Fruit fly (Drosophila melanogaster) whole organism, embryonic: ENCODE measurements around the gene ato.
A peak's percentile ranks its signal among the peaks of the same experiment; 100 is the strongest.

ENCODE experiments used
- Atf3 ChIP-seq: fragments of 200-800 bp; sonication (Bioruptor generic); optimal IDR thresholded peaks from 3 replicates; lab custom pipeline; 2016; ENCODE audit warnings: missing biosample characterization, missing genetic modification characterization
- Bdp1 ChIP-seq: fragments of 200-800 bp; sonication (Bioruptor generic); optimal IDR thresholded peaks from 3 replicates; lab custom pipeline; 2016; ENCODE audit warnings: missing biosample characterization, missing genetic modification characterization
- Bteb2 ChIP-seq: fragments of 200-800 bp; sonication (Bioruptor generic); optimal IDR thresholded peaks from 2 replicates; lab custom pipeline; 2016; ENCODE audit warnings: missing biosample characterization, missing genetic modification characterization
- CG10543 ChIP-seq: fragments of 200-800 bp; sonication (Bioruptor generic); optimal IDR thresholded peaks from 3 replicates; lab custom pipeline; 2017; ENCODE audit warnings: missing biosample characterization, mild to moderate bottlenecking, missing genetic modification characterization, moderate library complexity
- CG10654 ChIP-seq: fragments of 200-800 bp; sonication (Bioruptor generic); optimal IDR thresholded peaks from 2 replicates; lab custom pipeline; 2016; ENCODE audit warnings: missing biosample characterization, missing genetic modification characterization
- CG10979 ChIP-seq: fragments of 200-800 bp; sonication (Bioruptor generic); optimal IDR thresholded peaks from 2 replicates; lab custom pipeline; 2018; ENCODE audit warnings: missing biosample characterization, mild to moderate bottlenecking, missing genetic modification characterization, moderate library complexity
- CG11504 ChIP-seq: fragments of 200-800 bp; sonication (Bioruptor generic); optimal IDR thresholded peaks from 3 replicates; lab custom pipeline; 2019; ENCODE audit warnings: missing biosample characterization, mild to moderate bottlenecking, missing genetic modification characterization, moderate library complexity
- CG11696 ChIP-seq: fragments of 200-800 bp; sonication (Bioruptor generic); IDR thresholded peaks from 2 replicates; pipeline ENCODE4 v1.3.6; 2022; ENCODE audit warnings: missing biosample characterization, missing genetic modification characterization
- CG12769 ChIP-seq: fragments of 200-800 bp; sonication (Bioruptor generic); optimal IDR thresholded peaks from 2 replicates; lab custom pipeline; 2019; ENCODE audit warnings: missing biosample characterization, mild to moderate bottlenecking, missing genetic modification characterization, moderate library complexity
- CG12942 ChIP-seq: fragments of 200-800 bp; sonication (Bioruptor generic); optimal IDR thresholded peaks from 3 replicates; lab custom pipeline; 2016; ENCODE audit warnings: missing biosample characterization, missing genetic modification characterization
- CG15011 ChIP-seq: fragments of 200-800 bp; sonication (Bioruptor generic); optimal IDR thresholded peaks from 3 replicates; lab custom pipeline; 2018; ENCODE audit warnings: missing biosample characterization, mild to moderate bottlenecking, missing genetic modification characterization
- CG15269 ChIP-seq: fragments of 200-800 bp; sonication (Bioruptor generic); optimal IDR thresholded peaks from 2 replicates; lab custom pipeline; 2018; ENCODE audit warnings: missing biosample characterization, mild to moderate bottlenecking, missing genetic modification characterization, moderate library complexity
- CG1603 ChIP-seq: fragments of 200-800 bp; sonication (Bioruptor generic); optimal IDR thresholded peaks from 2 replicates; lab custom pipeline; 2019; ENCODE audit warnings: missing biosample characterization, mild to moderate bottlenecking, missing genetic modification characterization, moderate library complexity
- CG18011 ChIP-seq: fragments of 200-800 bp; sonication (Bioruptor generic); optimal IDR thresholded peaks from 2 replicates; lab custom pipeline; 2017; ENCODE audit warnings: missing biosample characterization, missing genetic modification characterization, mild to moderate bottlenecking, moderate library complexity, missing genotype
- CG2199 ChIP-seq: fragments of 200-800 bp; sonication (Bioruptor generic); IDR thresholded peaks from 3 replicates; pipeline ENCODE4 v1.3.6; 2022; ENCODE audit warnings: missing biosample characterization, missing genetic modification characterization
- CG31441 ChIP-seq: fragments of 200-800 bp; sonication (Bioruptor generic); IDR thresholded peaks from 2 replicates; pipeline ENCODE4 v1.3.6; 2022; ENCODE audit warnings: missing biosample characterization, missing genetic modification characterization
- CG32772 ChIP-seq: fragments of 200-800 bp; sonication (Bioruptor generic); IDR thresholded peaks from 2 replicates; pipeline ENCODE4 v1.3.6; 2022; ENCODE audit warnings: missing biosample characterization, missing genetic modification characterization
- CG34376 ChIP-seq: fragments of 200-800 bp; sonication (Bioruptor generic); optimal IDR thresholded peaks from 2 replicates; lab custom pipeline; 2018; ENCODE audit warnings: missing biosample characterization, mild to moderate bottlenecking, missing genetic modification characterization
- CG34422 ChIP-seq: fragments of 200-800 bp; sonication (Bioruptor generic); IDR thresholded peaks from 3 replicates; pipeline ENCODE4 v1.3.6; 2022; ENCODE audit warnings: missing biosample characterization, missing genetic modification characterization
- CG43689 ChIP-seq: fragments of 200-800 bp; sonication (Bioruptor generic); IDR thresholded peaks from 2 replicates; pipeline ENCODE4 v1.3.6; 2022; ENCODE audit warnings: missing biosample characterization, missing genetic modification characterization
- CG7372 ChIP-seq: fragments of 200-800 bp; sonication (Bioruptor generic); IDR thresholded peaks from 2 replicates; pipeline ENCODE4 v1.3.6; 2022; ENCODE audit warnings: missing biosample characterization, missing genetic modification characterization
- CG8281 ChIP-seq: fragments of 200-800 bp; sonication (Bioruptor generic); optimal IDR thresholded peaks from 2 replicates; lab custom pipeline; 2018; ENCODE audit warnings: missing biosample characterization, mild to moderate bottlenecking, missing genetic modification characterization, moderate library complexity
- CG8478 ChIP-seq: fragments of >200 bp; optimal IDR thresholded peaks from 2 replicates; lab custom pipeline; 2018
- Chrac-16 ChIP-seq: fragments of 200-800 bp; sonication (Bioruptor generic); optimal IDR thresholded peaks from 3 replicates; lab custom pipeline; 2016; ENCODE audit warnings: missing biosample characterization, missing genetic modification characterization
- D19A ChIP-seq: fragments of 200-800 bp; optimal IDR thresholded peaks from 3 replicates; lab custom pipeline; 2019; ENCODE audit warnings: missing biosample characterization, mild to moderate bottlenecking, missing genetic modification characterization, moderate library complexity
- Dip2 ChIP-seq: fragments of 200-800 bp; sonication (Bioruptor generic); IDR thresholded peaks from 2 replicates; pipeline ENCODE4 v1.3.6; 2022; ENCODE audit warnings: missing biosample characterization, missing genetic modification characterization
- E2f2 ChIP-seq: fragments of 200-800 bp; sonication (Bioruptor generic); IDR thresholded peaks from 2 replicates; pipeline ENCODE4 v1.3.6; 2022; ENCODE audit warnings: missing biosample characterization, missing genetic modification characterization
- Elba2 ChIP-seq: fragments of 200-800 bp; sonication (Bioruptor generic); optimal IDR thresholded peaks from 3 replicates; lab custom pipeline; 2016; ENCODE audit warnings: missing biosample characterization, missing genetic modification characterization
- Pdp1 ChIP-seq, 2 experiments: fragments of 200-800 bp; sonication (Bioruptor generic); optimal IDR thresholded peaks; 3 replicates each; lab custom pipeline; 2016; ENCODE audit warnings: missing biosample characterization in 2 of 2, missing genetic modification characterization in 2 of 2, mild to moderate bottlenecking in 1 of 2, moderate library complexity in 1 of 2
- TFAM ChIP-seq: fragments of 200-800 bp; sonication (Bioruptor generic); optimal IDR thresholded peaks from 2 replicates; lab custom pipeline; 2017; ENCODE audit warnings: missing biosample characterization, missing genetic modification characterization, inconsistent platforms
- YL-1 ChIP-seq: fragments of 200-800 bp; sonication (Bioruptor generic); optimal IDR thresholded peaks from 3 replicates; lab custom pipeline; 2017; ENCODE audit warnings: missing biosample characterization, mild to moderate bottlenecking, missing genetic modification characterization
- ci ChIP-seq: fragments of 200-800 bp; sonication (Bioruptor generic); IDR thresholded peaks from 3 replicates; pipeline ENCODE4 v1.3.6; 2022; ENCODE audit warnings: missing biosample characterization, missing genetic modification characterization
- corto ChIP-seq: fragments of 200-800 bp; sonication (Bioruptor generic); optimal IDR thresholded peaks from 2 replicates; lab custom pipeline; 2016; ENCODE audit warnings: missing biosample characterization, mild to moderate bottlenecking, missing genetic modification characterization, moderate library complexity
- crp ChIP-seq, 2 experiments: fragments of 200-800 bp; sonication (Bioruptor generic); optimal IDR thresholded peaks; 2 replicates in 1 of 2; 3 replicates in 1 of 2; lab custom pipeline; 2017; ENCODE audit warnings: missing biosample characterization in 2 of 2, missing genetic modification characterization in 2 of 2, mild to moderate bottlenecking in 1 of 2, moderate library complexity in 1 of 2
- disco-r ChIP-seq: fragments of 200-800 bp; sonication (Bioruptor generic); optimal IDR thresholded peaks from 2 replicates; lab custom pipeline; 2016; ENCODE audit warnings: missing biosample characterization, missing genetic modification characterization
- emc ChIP-seq: fragments of 200-800 bp; sonication (Bioruptor generic); optimal IDR thresholded peaks from 2 replicates; lab custom pipeline; 2016; ENCODE audit warnings: missing biosample characterization, missing genetic modification characterization
- ewg ChIP-seq: fragments of 200-800 bp; sonication (Bioruptor generic); optimal IDR thresholded peaks from 3 replicates; lab custom pipeline; 2017; ENCODE audit warnings: mild to moderate bottlenecking, missing biosample characterization, missing genetic modification reagents, missing genetic modification characterization
- fd3F ChIP-seq: fragments of 200-800 bp; sonication (Bioruptor generic); optimal IDR thresholded peaks from 2 replicates; lab custom pipeline; 2018; ENCODE audit warnings: missing biosample characterization, mild to moderate bottlenecking, missing genetic modification characterization, moderate library complexity
- fu2 ChIP-seq: fragments of 200-800 bp; sonication (Bioruptor generic); optimal IDR thresholded peaks from 2 replicates; lab custom pipeline; 2016; ENCODE audit warnings: missing biosample characterization, missing genetic modification characterization
- gcm ChIP-seq: fragments of 200-800 bp; sonication (Bioruptor generic); optimal IDR thresholded peaks from 2 replicates; lab custom pipeline; 2019; ENCODE audit warnings: missing biosample characterization, mild to moderate bottlenecking, missing genetic modification characterization, moderate library complexity
- gt ChIP-seq: fragments of 200-800 bp; sonication (Bioruptor generic); IDR thresholded peaks from 2 replicates; pipeline ENCODE4 v1.3.6; 2022; ENCODE audit warnings: missing biosample characterization, missing genetic modification characterization
- h ChIP-seq: fragments of >200 bp; optimal IDR thresholded peaks from 2 replicates; lab custom pipeline; 2017
- hth ChIP-seq: fragments of >200 bp; optimal IDR thresholded peaks from 2 replicates; lab custom pipeline; 2017; ENCODE audit warnings: inconsistent platforms
- inv ChIP-seq: fragments of 200-800 bp; sonication (Bioruptor generic); IDR thresholded peaks from 2 replicates; pipeline ENCODE4 v1.3.6; 2022; ENCODE audit warnings: missing biosample characterization, missing genetic modification characterization; ENCODE audit not compliant: partially characterized antibody
- lab ChIP-seq: fragments of 200-800 bp; sonication (Bioruptor generic); optimal IDR thresholded peaks from 3 replicates; lab custom pipeline; 2017; ENCODE audit warnings: missing biosample characterization, missing genetic modification characterization, mild to moderate bottlenecking, moderate library complexity, missing genetic modification reagents
- oc ChIP-seq: fragments of 200-800 bp; sonication (Bioruptor generic); optimal IDR thresholded peaks from 2 replicates; lab custom pipeline; 2018; ENCODE audit warnings: missing biosample characterization, mild to moderate bottlenecking, missing genetic modification characterization, moderate library complexity
- pita ChIP-seq: fragments of 200-800 bp; sonication (Bioruptor generic); optimal IDR thresholded peaks from 2 replicates; lab custom pipeline; 2017; ENCODE audit warnings: missing biosample characterization, mild to moderate bottlenecking, missing genetic modification characterization
- repo ChIP-seq: fragments of 200-800 bp; sonication (Bioruptor generic); optimal IDR thresholded peaks from 2 replicates; lab custom pipeline; 2016; ENCODE audit warnings: missing biosample characterization, missing genetic modification characterization
- shn ChIP-seq: fragments of 200-800 bp; sonication (Bioruptor generic); optimal IDR thresholded peaks from 3 replicates; lab custom pipeline; 2016; ENCODE audit warnings: missing biosample characterization, missing genetic modification characterization
- sob ChIP-seq: fragments of 200-800 bp; sonication (Bioruptor generic); IDR thresholded peaks from 2 replicates; pipeline ENCODE4 v1.3.6; 2022; ENCODE audit warnings: missing biosample characterization, missing genetic modification characterization
- tup ChIP-seq: fragments of 200-800 bp; sonication (Bioruptor generic); optimal IDR thresholded peaks from 2 replicates; lab custom pipeline; 2016; ENCODE audit warnings: missing biosample characterization, mild to moderate bottlenecking, missing genetic modification characterization, moderate library complexity
- zfh1 ChIP-seq: fragments of 200-800 bp; sonication (Bioruptor generic); IDR thresholded peaks from 3 replicates; pipeline ENCODE4 v1.3.6; 2022; ENCODE audit warnings: missing biosample characterization, missing genetic modification characterization

Gene ato

DNA sequence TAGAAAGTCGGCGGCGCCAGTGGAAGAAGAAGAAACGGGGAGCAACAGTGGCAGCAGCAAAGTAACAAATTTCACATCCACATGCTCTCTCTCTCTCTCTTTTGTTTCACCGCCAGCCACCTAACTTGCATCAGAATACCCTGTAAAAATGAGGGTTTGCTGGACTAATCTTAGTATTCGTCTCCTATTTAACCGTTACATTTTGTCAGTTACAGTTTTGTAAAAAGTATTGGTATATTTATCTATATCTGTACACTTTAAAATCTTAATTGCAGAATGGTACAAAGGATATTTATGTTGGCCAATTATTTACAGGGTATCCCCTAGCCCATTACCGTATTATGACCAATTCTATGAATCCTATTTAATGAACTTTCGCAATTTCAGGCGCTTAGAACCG lies 44.0 kb upstream of the ato start (continued):
- TF ChIP-seq hth (lab: Kevin White, UChicago): no peak
- TF ChIP-seq CG1603: peak; percentile 59
- no peak for TF ChIP-seq CG34422
- no peak for TF ChIP-seq CG11696
- TF ChIP-seq lab (GFP tag; lab: Kevin White, UChicago): no peak
- TF ChIP-seq fu2 (GFP tag; lab: Kevin White, UChicago): no peak
- no peak for TF ChIP-seq gcm
- no peak for TF ChIP-seq CG18011 (GFP tag; lab: Kevin White, UChicago)
- no peak for TF ChIP-seq shn (GFP tag; lab: Kevin White, UChicago)
- TF ChIP-seq YL-1 (GFP tag; lab: Kevin White, UChicago): no peak
- 0 out of 3 replicates have a peak, but pooled peaks have one; percentile 64 for TF ChIP-seq ci (GFP tag; lab: Robert Waterston, UW)
- TF ChIP-seq CG10543 (GFP tag; lab: Kevin White, UChicago): no peak
- peak; percentile 12 for TF ChIP-seq D19A (tag; lab: Kevin White, UChicago)
- TF ChIP-seq Pdp1 (GFP tag; optimal IDR thresholded peaks at IDR 0.05; lab: Kevin White, UChicago): no peak
- no peak for TF ChIP-seq Atf3
- TF ChIP-seq disco-r (GFP tag; lab: Kevin White, UChicago): no peak
- TF ChIP-seq CG8281 (tag; lab: Kevin White, UChicago): no peak
- no peak for TF ChIP-seq crp (GFP tag; optimal IDR thresholded peaks at IDR 0.05; lab: Kevin White, UChicago)
- no peak for TF ChIP-seq repo (GFP tag; lab: Kevin White, UChicago)
- no peak for TF ChIP-seq CG15011 (GFP tag; lab: Kevin White, UChicago)
- no peak for TF ChIP-seq CG12942 (GFP tag; lab: Kevin White, UChicago)
- TF ChIP-seq tup (GFP tag; lab: Kevin White, UChicago): no peak
- peak; percentile 8; the same call in 1 of the 2 replicates for TF ChIP-seq CG31441 (GFP tag; lab: Robert Waterston, UW)
- no peak for TF ChIP-seq Elba2 (GFP tag; lab: Kevin White, UChicago)
- TF ChIP-seq corto (GFP tag; lab: Kevin White, UChicago): no peak
- TF ChIP-seq CG7372 (GFP tag; lab: Robert Waterston, UW): no peak
- no peak for TF ChIP-seq gt (GFP tag; lab: Robert Waterston, UW)
- no peak for TF ChIP-seq CG10654 (GFP tag; lab: Kevin White, UChicago)
- peak; percentile 38 for TF ChIP-seq CG11504
- TF ChIP-seq Chrac-16 (GFP tag; lab: Kevin White, UChicago): peak; percentile 4
- TF ChIP-seq Bteb2 (GFP tag; lab: Kevin White, UChicago): no peak
- peak; percentile 35 for TF ChIP-seq CG10979 (tag; lab: Kevin White, UChicago)
- no peak for TF ChIP-seq E2f2
- TF ChIP-seq zfh1: peak; percentile 27; the same call in 1 of the 3 replicates
- TF ChIP-seq CG32772: no peak
- TF ChIP-seq CG2199: no peak
- no peak for TF ChIP-seq Bdp1
- no peak for TF ChIP-seq CG15269 (tag; lab: Kevin White, UChicago)
- TF ChIP-seq CG12769: no peak
- no peak for TF ChIP-seq oc (tag; lab: Kevin White, UChicago)
- TF ChIP-seq h (lab: Kevin White, UChicago): no peak
- TF ChIP-seq Dip2 (GFP tag; lab: Robert Waterston, UW): no peak
- no peak for TF ChIP-seq inv (GFP tag; lab: Robert Waterston, UW)
- TF ChIP-seq CG43689 (GFP tag; lab: Robert Waterston, UW): no peak
- no peak for TF ChIP-seq sob (GFP tag; lab: Robert Waterston, UW)
- no peak for TF ChIP-seq pita (GFP tag; lab: Kevin White, UChicago)
- TF ChIP-seq CG34376 (GFP tag; lab: Kevin White, UChicago): no peak
- no peak for TF ChIP-seq fd3F (GFP tag; lab: Kevin White, UChicago)
- no peak for TF ChIP-seq ewg (GFP tag; lab: Kevin White, UChicago)
- no peak for TF ChIP-seq TFAM
- no peak for TF ChIP-seq emc (GFP tag; lab: Kevin White, UChicago)
- TF ChIP-seq CG8478: no peak
